Worm (Caenorhabditis elegans): ENCODE results near the gene try-1.

The try-1 gene

ce11 chrII:4946775-4947174 lies 2.6 kb downstream of the try-1 start:
- TF ChIP-seq M03D4.4 (tag; optimal IDR thresholded peaks at IDR 0.05) = no peak
- TF ChIP-seq unc-120 (tag; optimal IDR thresholded peaks at IDR 0.05; ENCODE audit: poor library complexity, severe bottlenecking) = peak; percentile 17

- TF ChIP-seq blmp-1 (tag; optimal IDR thresholded peaks at IDR 0.05) (no peak), tbx-8 (GFP tag; optimal IDR thresholded peaks at IDR 0.05) (no peak)
These were observed 3.6 kb downstream of the try-1 start, which contains the start of the genes gldi-11 and ZK546.2 for ce11 chrII:4945695-4946094. Gene gldi-11 (minus strand): TSS chrII:4945789. Gene ZK546.2 (plus strand): TSS chrII:4946027.

- TF ChIP-seq cnd-1 (tag; optimal IDR thresholded peaks at IDR 0.05) (no peak), pha-4 (tag; optimal IDR thresholded peaks at IDR 0.05) (no peak), flh-1 (GFP tag; optimal IDR thresholded peaks at IDR 0.05) (no peak), unc-120 (tag; optimal IDR thresholded peaks at IDR 0.05; ENCODE audit: poor library complexity, severe bottlenecking) (no peak), unc-39 (tag; optimal IDR thresholded peaks at IDR 0.05) (no peak), nhr-237 (tag; optimal IDR thresholded peaks at IDR 0.05) (no peak), nhr-76 (tag; optimal IDR thresholded peaks at IDR 0.05) (no peak), mls-2 (tag; optimal IDR thresholded peaks at IDR 0.05) (no peak), ceh-43 (GFP tag; optimal IDR thresholded peaks at IDR 0.05) (no peak)
These were observed 5.5 kb downstream of the try-1 start, which contains the start of gene mdt-4 for ce11 chrII:4943849-4944248. Gene mdt-4 (minus strand): TSS chrII:4943949.

- TF ChIP-seq sem-2 (GFP tag; optimal IDR thresholded peaks at IDR 0.05) (no peak), nhr-237 (tag; optimal IDR thresholded peaks at IDR 0.05) (no peak), tbx-8 (GFP tag; optimal IDR thresholded peaks at IDR 0.05) (no peak), unc-39 (tag; optimal IDR thresholded peaks at IDR 0.05) (no peak), ceh-83 (GFP tag; optimal IDR thresholded peaks at IDR 0.05) (no peak), ceh-39 (tag; optimal IDR thresholded peaks at IDR 0.05) (no peak), unc-62 (GFP tag; optimal IDR thresholded peaks at IDR 0.05) (no peak), ceh-43 (GFP tag; optimal IDR thresholded peaks at IDR 0.05) (no peak), M03D4.4 (tag; optimal IDR thresholded peaks at IDR 0.05) (no peak), nhr-28 (tag; optimal IDR thresholded peaks at IDR 0.05) (no peak), mab-5 (tag; optimal IDR thresholded peaks at IDR 0.05) (no peak), flh-1 (GFP tag; optimal IDR thresholded peaks at IDR 0.05) (no peak), sptf-1 (tag; optimal IDR thresholded peaks at IDR 0.05) (no peak)
These were observed 6.5 kb downstream of the try-1 start for ce11 chrII:4942829-4943228.

ce11 chrII:4942397-4942796 lies 6.9 kb downstream of the try-1 start:
- no peak for TF ChIP-seq ces-1 (GFP tag; optimal IDR thresholded peaks at IDR 0.05)
- TF ChIP-seq hlh-1 (tag; optimal IDR thresholded peaks at IDR 0.05) = no peak
- TF ChIP-seq nhr-28 (tag; optimal IDR thresholded peaks at IDR 0.05) = no peak
- TF ChIP-seq nhr-12 (tag; optimal IDR thresholded peaks at IDR 0.05) = no peak
- TF ChIP-seq elt-1 (tag; optimal IDR thresholded peaks at IDR 0.05; ENCODE audit: borderline replicate concordance, insufficient read depth) = no peak
- TF ChIP-seq nhr-76 (tag; optimal IDR thresholded peaks at IDR 0.05) = peak; percentile 25
- TF ChIP-seq lsy-2 (tag; optimal IDR thresholded peaks at IDR 0.05) = no peak
- no peak for TF ChIP-seq ztf-11 (tag; optimal IDR thresholded peaks at IDR 0.05)
- TF ChIP-seq bed-3 (GFP tag; optimal IDR thresholded peaks at IDR 0.05) = peak; percentile 58
- TF ChIP-seq unc-120 (tag; optimal IDR thresholded peaks at IDR 0.05; ENCODE audit: poor library complexity, severe bottlenecking) = peak; percentile 64
- no peak for TF ChIP-seq unc-62 (GFP tag; optimal IDR thresholded peaks at IDR 0.05)
- no peak for TF ChIP-seq blmp-1 (tag; optimal IDR thresholded peaks at IDR 0.05)
- peak; percentile 84 for TF ChIP-seq M03D4.4 (tag; optimal IDR thresholded peaks at IDR 0.05)
- no peak for TF ChIP-seq nhr-2 (tag; optimal IDR thresholded peaks at IDR 0.05)
- TF ChIP-seq mep-1 (tag; optimal IDR thresholded peaks at IDR 0.05) = no peak
- peak; percentile 24 for TF ChIP-seq pha-4 (tag; optimal IDR thresholded peaks at IDR 0.05)
- peak; percentile 90 for TF ChIP-seq ham-2 (GFP tag; optimal IDR thresholded peaks at IDR 0.05)
- peak; percentile 92 for TF ChIP-seq cnd-1 (tag; optimal IDR thresholded peaks at IDR 0.05)
- peak; percentile 75 for TF ChIP-seq sem-2 (GFP tag; optimal IDR thresholded peaks at IDR 0.05)
- TF ChIP-seq nhr-237 (tag; optimal IDR thresholded peaks at IDR 0.05) = no peak
- peak; percentile 90 for TF ChIP-seq sptf-1 (tag; optimal IDR thresholded peaks at IDR 0.05)
- TF ChIP-seq lin-32 (GFP tag; optimal IDR thresholded peaks at IDR 0.05) = peak; percentile 64
- TF ChIP-seq lin-13 (tag; optimal IDR thresholded peaks at IDR 0.05) = peak; percentile 57
- peak; percentile 86 for TF ChIP-seq drap-1 (GFP tag; optimal IDR thresholded peaks at IDR 0.05)
- no peak for TF ChIP-seq mab-5 (tag; optimal IDR thresholded peaks at IDR 0.05)
- TF ChIP-seq zip-8 (tag; optimal IDR thresholded peaks at IDR 0.05) = no peak
- peak; percentile 72 for TF ChIP-seq ceh-43 (GFP tag; optimal IDR thresholded peaks at IDR 0.05)
- no peak for TF ChIP-seq tbx-8 (GFP tag; optimal IDR thresholded peaks at IDR 0.05)
- TF ChIP-seq snpc-4 (tag; optimal IDR thresholded peaks at IDR 0.05) = no peak
- peak; percentile 40 for TF ChIP-seq flh-1 (GFP tag; optimal IDR thresholded peaks at IDR 0.05)
- TF ChIP-seq ceh-39 (tag; optimal IDR thresholded peaks at IDR 0.05) = no peak
- TF ChIP-seq mls-2 (tag; optimal IDR thresholded peaks at IDR 0.05) = peak; percentile 88
- TF ChIP-seq unc-39 (tag; optimal IDR thresholded peaks at IDR 0.05) = no peak
- TF ChIP-seq elt-3 (tag; optimal IDR thresholded peaks at IDR 0.05) = no peak
- peak; percentile 90 for TF ChIP-seq ceh-83 (GFP tag; optimal IDR thresholded peaks at IDR 0.05)

Measured in whole organism, mixed stage, embryonic.